Fruit fly (Drosophila melanogaster): ENCODE data around the gene CG42597.
A peak's percentile ranks its signal among the peaks of the same experiment; 100 is the strongest.

The CG42597 gene

DNA sequence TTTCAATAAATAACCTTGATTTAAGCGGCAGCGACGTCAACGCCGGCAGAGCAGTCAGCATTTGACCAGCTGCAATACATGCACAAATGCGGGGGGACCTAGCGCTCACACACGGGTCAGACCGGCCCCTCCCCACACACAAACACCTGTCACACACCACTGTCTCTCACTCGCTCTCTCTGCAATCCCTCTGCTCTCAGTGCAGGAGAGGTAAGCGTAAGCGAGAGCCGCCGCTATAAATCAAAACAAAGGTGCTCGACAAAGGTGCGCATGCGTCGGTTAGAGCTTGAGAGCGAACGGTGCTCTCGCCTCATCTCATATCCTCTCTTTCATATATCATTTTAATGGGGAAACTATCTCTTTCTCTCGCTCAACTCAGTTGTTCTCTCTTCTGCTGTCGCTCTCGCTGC is 46.3 kb downstream of the CG42597 start, which contains the start of gene tio (continued):
- TF ChIP-seq toy (GFP tag; IDR thresholded peaks at IDR 0.05) (no peak), CG16813 (GFP tag; IDR thresholded peaks at IDR 0.05; ENCODE audit: partially characterized antibody) (peak; percentile 18; the same call in 1 of the 3 replicates), CG10979 (tag; optimal IDR thresholded peaks at IDR 0.05) (no peak), ab (GFP tag; optimal IDR thresholded peaks at IDR 0.05) (no peak), CG6654 (GFP tag; optimal IDR thresholded peaks at IDR 0.05) (no peak), CG9932 (GFP tag; IDR thresholded peaks at IDR 0.05) (peak; percentile 30; the same call in 1 of the 2 replicates), CG7963 (GFP tag; IDR thresholded peaks at IDR 0.05; ENCODE audit: partially characterized antibody) (no peak), stc (GFP tag; IDR thresholded peaks at IDR 0.05) (peak; percentile 14; the same call in 1 of the 2 replicates), gcm (GFP tag; optimal IDR thresholded peaks at IDR 0.05) (no peak), CG32532 (GFP tag; IDR thresholded peaks at IDR 0.05) (peak; percentile 51; the same call in 1 of the 2 replicates), Ada2b (GFP tag; IDR thresholded peaks at IDR 0.05) (no peak), tap (tag; optimal IDR thresholded peaks at IDR 0.05) (no peak), danr (GFP tag; IDR thresholded peaks at IDR 0.05) (no peak), Taf1 (GFP tag; IDR thresholded peaks at IDR 0.05) (no peak), pfk (GFP tag; optimal IDR thresholded peaks at IDR 0.05) (peak; percentile 50), Hr3 (GFP tag; optimal IDR thresholded peaks at IDR 0.05) (no peak), CG17186 (GFP tag; optimal IDR thresholded peaks at IDR 0.05) (no peak), aop (GFP tag; IDR thresholded peaks at IDR 0.05) (no peak), luna (GFP tag; optimal IDR thresholded peaks at IDR 0.05) (no peak), Dbx (GFP tag; IDR thresholded peaks at IDR 0.05) (no peak), pan (optimal IDR thresholded peaks at IDR 0.05) (no peak), pan (GFP tag; optimal IDR thresholded peaks at IDR 0.05 in 1 of 2, IDR thresholded peaks at IDR 0.05 in 1 of 2) (no peak), CG33557 (GFP tag; optimal IDR thresholded peaks at IDR 0.05) (no peak), org-1 (GFP tag; optimal IDR thresholded peaks at IDR 0.05) (no peak), CG2889 (GFP tag; IDR thresholded peaks at IDR 0.05) (no peak), Bgb (GFP tag; IDR thresholded peaks at IDR 0.05; ENCODE audit: partially characterized antibody) (no peak), lov (optimal IDR thresholded peaks at IDR 0.05) (no peak), lov (GFP tag; IDR thresholded peaks at IDR 0.05) (no peak), CG4854 (GFP tag; optimal IDR thresholded peaks at IDR 0.05) (no peak), Sin3A (optimal IDR thresholded peaks at IDR 0.05) (no peak), CG1792 (GFP tag; optimal IDR thresholded peaks at IDR 0.05) (no peak), Sry-δ (GFP tag; optimal IDR thresholded peaks at IDR 0.05) (no peak), al (GFP tag; IDR thresholded peaks at IDR 0.05) (no peak), crc (GFP tag; optimal IDR thresholded peaks at IDR 0.05) (no peak), gem (tag; optimal IDR thresholded peaks at IDR 0.05) (no peak), exex (tag; optimal IDR thresholded peaks at IDR 0.05) (no peak), CG8290 (GFP tag; optimal IDR thresholded peaks at IDR 0.05) (no peak), CG8290 (tag; optimal IDR thresholded peaks at IDR 0.05) (no peak), D (optimal IDR thresholded peaks at IDR 0.05) (no peak), D (GFP tag; optimal IDR thresholded peaks at IDR 0.05) (no peak), nerfin-2 (GFP tag; IDR thresholded peaks at IDR 0.05; ENCODE audit: partially characterized antibody) (no peak), Tbp (GFP tag; optimal IDR thresholded peaks at IDR 0.05) (no peak), CG16815 (GFP tag; optimal IDR thresholded peaks at IDR 0.05) (no peak), CG10321 (GFP tag; IDR thresholded peaks at IDR 0.05) (0 out of 2 replicates have a peak, but pooled peaks have one; percentile 18), caup (GFP tag; optimal IDR thresholded peaks at IDR 0.05; ENCODE audit: severe bottlenecking) (no peak), stwl (tag; optimal IDR thresholded peaks at IDR 0.05) (no peak), CG12155 (GFP tag; optimal IDR thresholded peaks at IDR 0.05) (no peak), CG9437 (GFP tag; optimal IDR thresholded peaks at IDR 0.05) (no peak), CG8924 (tag; optimal IDR thresholded peaks at IDR 0.05) (no peak), lbe (GFP tag; optimal IDR thresholded peaks at IDR 0.05) (peak; percentile 60), CG13424 (tag; optimal IDR thresholded peaks at IDR 0.05) (no peak), ftz-f1 (GFP tag; optimal IDR thresholded peaks at IDR 0.05) (no peak), Gsc (GFP tag; IDR thresholded peaks at IDR 0.05) (no peak)
